Worm (Caenorhabditis elegans): ENCODE results near the gene glt-6.

The glt-6 gene

ce11 chrIV:7465857-7466256 is 37.6 kb upstream of the glt-6 start, which contains the start of gene F13B6.3:
TSS of gene F13B6.3 (minus strand) at chrIV:7465957.
- TF ChIP-seq sox-4 (tag; optimal IDR thresholded peaks at IDR 0.05) (no peak), ztf-16 (tag; optimal IDR thresholded peaks at IDR 0.05) (no peak), zip-5 (tag; optimal IDR thresholded peaks at IDR 0.05) (no peak), fkh-6 (tag; optimal IDR thresholded peaks at IDR 0.05) (no peak), elt-4 (tag; optimal IDR thresholded peaks at IDR 0.05) (no peak), ceh-18 (tag; optimal IDR thresholded peaks at IDR 0.05) (no peak)

ce11 chrIV:7467170-7467569 is 36.3 kb upstream of the glt-6 start:
- TF ChIP-seq ceh-6 (GFP tag; optimal IDR thresholded peaks at IDR 0.05) = no peak
- TF ChIP-seq nhr-232 (tag; optimal IDR thresholded peaks at IDR 0.05) = no peak
- TF ChIP-seq fkh-10 (GFP tag; optimal IDR thresholded peaks at IDR 0.05) = no peak
- no peak for TF ChIP-seq ceh-18 (tag; optimal IDR thresholded peaks at IDR 0.05)
- TF ChIP-seq ceh-30 (tag; optimal IDR thresholded peaks at IDR 0.05) = no peak
- TF ChIP-seq sox-2 (GFP tag; IDR thresholded peaks at IDR 0.05) = no peak
- no peak for TF ChIP-seq ztf-16 (tag; optimal IDR thresholded peaks at IDR 0.05)
- no peak for TF ChIP-seq hlh-6 (tag; optimal IDR thresholded peaks at IDR 0.05)
- TF ChIP-seq tbx-2 (tag; optimal IDR thresholded peaks at IDR 0.05) = no peak
- no peak for TF ChIP-seq pag-3 (tag; optimal IDR thresholded peaks at IDR 0.05; ENCODE audit: borderline replicate concordance)
- TF ChIP-seq K09A11.1 (tag; optimal IDR thresholded peaks at IDR 0.05; ENCODE audit: insufficient read depth) = no peak

ce11 chrIV:7468638-7469037 is 34.8 kb upstream of the glt-6 start:
- no peak for TF ChIP-seq nhr-232 (tag; optimal IDR thresholded peaks at IDR 0.05)
- TF ChIP-seq ttx-3 (tag; optimal IDR thresholded peaks at IDR 0.05) = no peak
- no peak for TF ChIP-seq Y22D7AL.16 (tag; optimal IDR thresholded peaks at IDR 0.05)
- TF ChIP-seq rnt-1 (tag; optimal IDR thresholded peaks at IDR 0.05) = no peak
- no peak for TF ChIP-seq mec-3 (tag; optimal IDR thresholded peaks at IDR 0.05; ENCODE audit: borderline replicate concordance)
- TF ChIP-seq fkh-6 (tag; optimal IDR thresholded peaks at IDR 0.05) = no peak
- no peak for TF ChIP-seq ets-4 (tag; optimal IDR thresholded peaks at IDR 0.05)
- no peak for TF ChIP-seq pax-1 (tag; optimal IDR thresholded peaks at IDR 0.05)
- no peak for TF ChIP-seq nfya-1 (tag; optimal IDR thresholded peaks at IDR 0.05)

ce11 chrIV:7469782-7470413 is 33.5 kb upstream of the glt-6 start, which contains the start of gene F55G1.7:
TSS of gene F55G1.7 (minus strand) at chrIV:7469832.
- TF ChIP-seq fax-1 (tag; optimal IDR thresholded peaks at IDR 0.05) (no peak), ceh-45 (GFP tag; IDR thresholded peaks at IDR 0.05) (no peak), tbx-2 (tag; optimal IDR thresholded peaks at IDR 0.05) (no peak), K02D7.2 (tag; optimal IDR thresholded peaks at IDR 0.05) (no peak), ceh-19 (GFP tag; optimal IDR thresholded peaks at IDR 0.05) (no peak)

ce11 chrIV:7473159-7473649 is 30.2 kb upstream of the glt-6 start, which contains the start of the genes plk-3 and F55G1.6:
TSS of gene plk-3 (minus strand) at chrIV:7473209.
TSS of gene F55G1.6 (plus strand) at chrIV:7473517.
- TF ChIP-seq ceh-34 (tag; optimal IDR thresholded peaks at IDR 0.05) (no peak), hlh-13 (GFP tag; optimal IDR thresholded peaks at IDR 0.05) (no peak), K02D7.2 (tag; optimal IDR thresholded peaks at IDR 0.05) (no peak), sox-2 (GFP tag; IDR thresholded peaks at IDR 0.05) (no peak), sox-4 (tag; optimal IDR thresholded peaks at IDR 0.05) (no peak), C08G9.2 (tag; optimal IDR thresholded peaks at IDR 0.05) (no peak), pha-2 (tag; optimal IDR thresholded peaks at IDR 0.05) (no peak), hlh-6 (tag; optimal IDR thresholded peaks at IDR 0.05) (no peak), nfya-1 (tag; optimal IDR thresholded peaks at IDR 0.05) (no peak), ceh-19 (GFP tag; optimal IDR thresholded peaks at IDR 0.05) (no peak)

- TF ChIP-seq ahr-1 (tag; optimal IDR thresholded peaks at IDR 0.05) (no peak), ceh-9 (tag; optimal IDR thresholded peaks at IDR 0.05) (no peak), pax-1 (tag; optimal IDR thresholded peaks at IDR 0.05) (no peak), ceh-48 (tag; optimal IDR thresholded peaks at IDR 0.05) (no peak), pha-2 (tag; optimal IDR thresholded peaks at IDR 0.05) (no peak), elt-2 (tag; optimal IDR thresholded peaks at IDR 0.05) (no peak), sdc-2 (tag; optimal IDR thresholded peaks at IDR 0.05) (no peak), ceh-30 (tag; optimal IDR thresholded peaks at IDR 0.05) (no peak), npax-4 (tag; optimal IDR thresholded peaks at IDR 0.05) (no peak), elt-4 (tag; optimal IDR thresholded peaks at IDR 0.05) (no peak), nfya-1 (tag; optimal IDR thresholded peaks at IDR 0.05) (no peak), fkh-6 (tag; optimal IDR thresholded peaks at IDR 0.05) (no peak), odd-2 (tag; optimal IDR thresholded peaks at IDR 0.05) (no peak), sox-2 (GFP tag; IDR thresholded peaks at IDR 0.05) (no peak), eyg-1 (tag; optimal IDR thresholded peaks at IDR 0.05) (no peak), nhr-232 (tag; optimal IDR thresholded peaks at IDR 0.05) (no peak), ceh-2 (tag; optimal IDR thresholded peaks at IDR 0.05) (no peak)
Observed at ce11 chrIV:7474826-7475225, 28.6 kb upstream of the glt-6 start, which contains the start of gene slc-25A18.2. TSS of gene slc-25A18.2 (plus strand) at chrIV:7475041.

Data from whole organism, late embryonic.